Fruit fly (Drosophila melanogaster): ENCODE results near the gene CG43740.
A peak's percentile ranks its signal among the peaks of the same experiment; 100 is the strongest.

The CG43740 gene

dm6 chrX:10364556-10365227, 31.2 kb downstream of the CG43740 start (continued):
- TF ChIP-seq zf30C (GFP tag; optimal IDR thresholded peaks at IDR 0.05) (peak; percentile 44), pros (GFP tag; optimal IDR thresholded peaks at IDR 0.05) (no peak), CG10959 (GFP tag; IDR thresholded peaks at IDR 0.05) (no peak), bbx (GFP tag; IDR thresholded peaks at IDR 0.05; ENCODE audit: partially characterized antibody) (peak; percentile 6; the same call in 1 of the 2 replicates), E2f1 (GFP tag; IDR thresholded peaks at IDR 0.05) (no peak), Side (GFP tag; optimal IDR thresholded peaks at IDR 0.05) (no peak), tll (GFP tag; optimal IDR thresholded peaks at IDR 0.05) (no peak), CG8388 (GFP tag; optimal IDR thresholded peaks at IDR 0.05) (no peak), CG6765 (GFP tag; optimal IDR thresholded peaks at IDR 0.05) (no peak), so (GFP tag; IDR thresholded peaks at IDR 0.05) (0 out of 3 replicates have a peak, but pooled peaks have one; percentile 15), pum (GFP tag; optimal IDR thresholded peaks at IDR 0.05) (no peak), fru (optimal IDR thresholded peaks at IDR 0.05) (no peak), Neu2 (GFP tag; optimal IDR thresholded peaks at IDR 0.05; ENCODE audit: borderline replicate concordance) (no peak), CG15011 (GFP tag; optimal IDR thresholded peaks at IDR 0.05) (no peak), Pdp1 (GFP tag; optimal IDR thresholded peaks at IDR 0.05) (peak in 1 of 2 experiments; percentile 30), ttk (GFP tag; IDR thresholded peaks at IDR 0.05) (no peak), Fer2 (tag; optimal IDR thresholded peaks at IDR 0.05) (no peak), CG17612 (GFP tag; IDR thresholded peaks at IDR 0.05) (no peak), Drgx (GFP tag; IDR thresholded peaks at IDR 0.05) (no peak), CG11398 (GFP tag; optimal IDR thresholded peaks at IDR 0.05) (no peak), nerfin-2 (GFP tag; IDR thresholded peaks at IDR 0.05; ENCODE audit: partially characterized antibody) (no peak), CG2889 (GFP tag; IDR thresholded peaks at IDR 0.05) (0 out of 3 replicates have a peak, but pooled peaks have one; percentile 27), mam (GFP tag; optimal IDR thresholded peaks at IDR 0.05) (no peak), CTCF (GFP tag; optimal IDR thresholded peaks at IDR 0.05) (no peak), Poxn (GFP tag; IDR thresholded peaks at IDR 0.05) (no peak), salm (tag; optimal IDR thresholded peaks at IDR 0.05) (no peak), Hr3 (GFP tag; optimal IDR thresholded peaks at IDR 0.05) (no peak), Elba2 (GFP tag; optimal IDR thresholded peaks at IDR 0.05) (peak; percentile 96), CG10209 (GFP tag; optimal IDR thresholded peaks at IDR 0.05) (no peak), unpg (GFP tag; optimal IDR thresholded peaks at IDR 0.05) (peak; percentile 21), CG4820 (GFP tag; optimal IDR thresholded peaks at IDR 0.05) (no peak), sqz (GFP tag; optimal IDR thresholded peaks at IDR 0.05) (no peak), Jarid2 (GFP tag; optimal IDR thresholded peaks at IDR 0.05) (no peak), Nf-YA (GFP tag; IDR thresholded peaks at IDR 0.05) (no peak), D (optimal IDR thresholded peaks at IDR 0.05) (no peak), D (GFP tag; optimal IDR thresholded peaks at IDR 0.05) (peak; percentile 7), CG14667 (GFP tag; IDR thresholded peaks at IDR 0.05) (no peak), CG6272 (GFP tag; IDR thresholded peaks at IDR 0.05) (no peak), sr (GFP tag; IDR thresholded peaks at IDR 0.05) (no peak), croc (GFP tag; conservative IDR thresholded peaks at IDR 0.05) (no peak), HmgZ (tag; optimal IDR thresholded peaks at IDR 0.05) (no peak), pita (GFP tag; optimal IDR thresholded peaks at IDR 0.05) (no peak)

Measured in whole organism, embryonic.